Fruit fly (Drosophila melanogaster) whole organism, embryonic: ENCODE results near the gene LeuRS-m.
A peak's percentile ranks its signal among the peaks of the same experiment; 100 is the strongest.

Experiments
- Atf-2 ChIP-seq: fragments of 200-800 bp; sonication (Bioruptor generic); optimal IDR thresholded peaks from 2 replicates; lab custom pipeline; 2016; ENCODE audit warnings: missing biosample characterization, missing genetic modification characterization
- CG10543 ChIP-seq: fragments of 200-800 bp; sonication (Bioruptor generic); optimal IDR thresholded peaks from 3 replicates; lab custom pipeline; 2017; ENCODE audit warnings: missing biosample characterization, mild to moderate bottlenecking, missing genetic modification characterization, moderate library complexity
- CG10959 ChIP-seq: fragments of 200-800 bp; sonication (Bioruptor generic); IDR thresholded peaks from 2 replicates; pipeline ENCODE4 v1.3.6; 2022; ENCODE audit warnings: missing biosample characterization, missing genetic modification characterization
- CG11560 ChIP-seq: fragments of 200-800 bp; sonication (Bioruptor generic); IDR thresholded peaks from 3 replicates; pipeline ENCODE4 v1.3.6; 2022; ENCODE audit warnings: missing biosample characterization, missing genetic modification characterization
- CG12155 ChIP-seq: fragments of 200-800 bp; sonication (Bioruptor generic); optimal IDR thresholded peaks from 3 replicates; lab custom pipeline; 2016; ENCODE audit warnings: missing biosample characterization, missing genetic modification characterization
- CG12236 ChIP-seq: fragments of 200-800 bp; sonication (Bioruptor generic); optimal IDR thresholded peaks from 2 replicates; lab custom pipeline; 2016; ENCODE audit warnings: missing biosample characterization, missing genetic modification characterization
- CG15479 ChIP-seq: fragments of 200-800 bp; sonication (Bioruptor generic); optimal IDR thresholded peaks from 3 replicates; lab custom pipeline; 2019; ENCODE audit warnings: missing biosample characterization, mild to moderate bottlenecking, missing genetic modification characterization, moderate library complexity
- CG1602 ChIP-seq: fragments of 200-800 bp; sonication (Bioruptor generic); optimal IDR thresholded peaks from 3 replicates; lab custom pipeline; 2016; ENCODE audit warnings: missing biosample characterization, missing genetic modification characterization
- CG1832 ChIP-seq: fragments of 200-800 bp; sonication (Bioruptor generic); optimal IDR thresholded peaks from 2 replicates; lab custom pipeline; 2017; ENCODE audit warnings: missing biosample characterization, mild to moderate bottlenecking, missing genetic modification characterization, inconsistent platforms
- CG18599 ChIP-seq: fragments of 200-800 bp; sonication (Bioruptor generic); optimal IDR thresholded peaks from 3 replicates; lab custom pipeline; 2017; ENCODE audit warnings: missing biosample characterization, missing genetic modification characterization, mild to moderate bottlenecking, moderate library complexity, missing genetic modification reagents
- CG2678 ChIP-seq: fragments of 200-800 bp; sonication (Bioruptor generic); optimal IDR thresholded peaks from 3 replicates; lab custom pipeline; 2019; ENCODE audit warnings: missing biosample characterization, mild to moderate bottlenecking, missing genetic modification characterization, moderate library complexity
- CG32532 ChIP-seq: fragments of 200-800 bp; sonication (Bioruptor generic); IDR thresholded peaks from 2 replicates; pipeline ENCODE4 v1.3.6; 2022; ENCODE audit warnings: missing biosample characterization, missing genetic modification characterization
- CG3726 ChIP-seq: fragments of 200-800 bp; sonication (Bioruptor generic); IDR thresholded peaks from 3 replicates; pipeline ENCODE4, ENCODE4 v1.3.6; 2022; ENCODE audit warnings: missing biosample characterization, missing genetic modification characterization
- CG8359 ChIP-seq: fragments of 200-800 bp; sonication (Bioruptor generic); optimal IDR thresholded peaks from 2 replicates; lab custom pipeline; 2017; ENCODE audit warnings: missing biosample characterization, mild to moderate bottlenecking, missing genetic modification characterization, borderline replicate concordance
- CG8478 ChIP-seq: fragments of >200 bp; optimal IDR thresholded peaks from 2 replicates; lab custom pipeline; 2018
- CG8765 ChIP-seq: fragments of 200-800 bp; sonication (Bioruptor generic); IDR thresholded peaks from 2 replicates; pipeline ENCODE4 v1.3.6; 2022; ENCODE audit warnings: missing biosample characterization, missing genetic modification characterization
- CkIIα-i1 ChIP-seq: fragments of 200-800 bp; sonication (Bioruptor generic); IDR thresholded peaks from 2 replicates; pipeline ENCODE4 v1.3.6; 2022; ENCODE audit warnings: missing biosample characterization, missing genetic modification characterization
- Dref ChIP-seq: fragments of 200-800 bp; sonication (Bioruptor generic); IDR thresholded peaks from 2 replicates; pipeline ENCODE4 v1.3.6; 2022; ENCODE audit warnings: missing biosample characterization, missing genetic modification characterization
- Eip74EF ChIP-seq, 2 experiments: fragments of 200-800 bp in 1 of 2; fragments of >200 bp in 1 of 2; sonication (Bioruptor generic) in 1 of 2; optimal IDR thresholded peaks; 2 replicates each; lab custom pipeline; 2017 to 2019; ENCODE audit warnings: missing biosample characterization in 2 of 2, missing genetic modification characterization in 2 of 2, mild to moderate bottlenecking in 1 of 2, moderate library complexity in 1 of 2
- HLH54F ChIP-seq: fragments of 200-800 bp; sonication (Bioruptor generic); optimal IDR thresholded peaks from 3 replicates; lab custom pipeline; 2016; ENCODE audit warnings: missing biosample characterization, missing genetic modification characterization
- Hey ChIP-seq: fragments of 200-800 bp; sonication (Bioruptor generic); optimal IDR thresholded peaks from 3 replicates; lab custom pipeline; 2018; ENCODE audit warnings: missing biosample characterization, mild to moderate bottlenecking, missing genetic modification characterization
- Hmx ChIP-seq: fragments of 200-800 bp; sonication (Bioruptor generic); optimal IDR thresholded peaks from 2 replicates; lab custom pipeline; 2016; ENCODE audit warnings: missing biosample characterization, missing genetic modification characterization
- Hr51 ChIP-seq, 2 experiments: fragments of 200-800 bp; sonication (Bioruptor generic); optimal IDR thresholded peaks; 2 replicates in 1 of 2; 3 replicates in 1 of 2; lab custom pipeline; 2016 to 2018; ENCODE audit warnings: missing biosample characterization in 2 of 2, missing genetic modification characterization in 2 of 2, mild to moderate bottlenecking in 1 of 2, moderate library complexity in 1 of 2
- Jarid2 ChIP-seq: fragments of 200-800 bp; sonication (Bioruptor generic); optimal IDR thresholded peaks from 3 replicates; lab custom pipeline; 2017; ENCODE audit warnings: mild to moderate bottlenecking, missing biosample characterization, missing genetic modification reagents, missing genetic modification characterization
- Lpt ChIP-seq: fragments of >200 bp; optimal IDR thresholded peaks from 2 replicates; lab custom pipeline; 2018; ENCODE audit warnings: missing biosample characterization, missing genetic modification characterization
- NFAT ChIP-seq: fragments of 200-800 bp; sonication (Bioruptor generic); IDR thresholded peaks from 2 replicates; pipeline ENCODE4 v1.3.6; 2022; ENCODE audit warnings: missing biosample characterization, missing genetic modification characterization
- Nf-YB ChIP-seq: fragments of 200-800 bp; sonication (Bioruptor generic); optimal IDR thresholded peaks from 3 replicates; lab custom pipeline; 2019; ENCODE audit warnings: missing biosample characterization, mild to moderate bottlenecking, missing genetic modification characterization, moderate library complexity
- Nf-YC ChIP-seq: fragments of 200-800 bp; optimal IDR thresholded peaks from 3 replicates; lab custom pipeline; 2019; ENCODE audit warnings: missing biosample characterization, mild to moderate bottlenecking, missing genetic modification characterization, moderate library complexity
- Trl ChIP-seq, 3 experiments: fragments of >200 bp in 2 of 3; fragments of 200-800 bp in 1 of 3; sonication (Bioruptor generic) in 1 of 3; optimal IDR thresholded peaks; 2 replicates in 1 of 3; 3 replicates in 2 of 3; lab custom pipeline; 2016 to 2017; ENCODE audit warnings: missing biosample characterization in 1 of 3, missing genetic modification characterization in 1 of 3
- Xrp1 ChIP-seq: fragments of 200-800 bp; sonication (Bioruptor generic); IDR thresholded peaks from 2 replicates; pipeline ENCODE4 v1.3.6; 2022; ENCODE audit warnings: missing biosample characterization, missing genetic modification characterization
- az2 ChIP-seq: fragments of 200-800 bp; sonication (Bioruptor generic); optimal IDR thresholded peaks from 3 replicates; lab custom pipeline; 2016; ENCODE audit warnings: missing biosample characterization, missing genetic modification characterization
- cg ChIP-seq: fragments of 200-800 bp; sonication (Bioruptor generic); optimal IDR thresholded peaks from 3 replicates; lab custom pipeline; 2019; ENCODE audit warnings: missing biosample characterization, mild to moderate bottlenecking, missing genetic modification characterization, moderate library complexity
- chn ChIP-seq: fragments of 200-800 bp; sonication (Bioruptor generic); optimal IDR thresholded peaks from 2 replicates; lab custom pipeline; 2016; ENCODE audit warnings: missing biosample characterization, missing genetic modification characterization
- fd64A ChIP-seq: fragments of 200-800 bp; sonication (Bioruptor generic); optimal IDR thresholded peaks from 3 replicates; lab custom pipeline; 2018; ENCODE audit warnings: missing biosample characterization, mild to moderate bottlenecking, missing genetic modification characterization
- gt ChIP-seq: fragments of 200-800 bp; sonication (Bioruptor generic); IDR thresholded peaks from 2 replicates; pipeline ENCODE4 v1.3.6; 2022; ENCODE audit warnings: missing biosample characterization, missing genetic modification characterization
- insv ChIP-seq, 2 experiments: fragments of 200-800 bp; sonication (Bioruptor generic); optimal IDR thresholded peaks; 3 replicates each; lab custom pipeline; 2016 to 2018; ENCODE audit warnings: missing biosample characterization in 2 of 2, missing genetic modification characterization in 2 of 2
- lola ChIP-seq, 3 experiments: fragments of >200 bp in 2 of 3; fragments of 200-800 bp in 1 of 3; sonication (Bioruptor generic) in 1 of 3; optimal IDR thresholded peaks; 2 replicates each; lab custom pipeline; 2017 to 2019; ENCODE audit warnings: missing biosample characterization in 3 of 3, missing genetic modification characterization in 3 of 3, mild to moderate bottlenecking in 1 of 3, moderate library complexity in 1 of 3
- luna ChIP-seq: fragments of 200-800 bp; sonication (Bioruptor generic); optimal IDR thresholded peaks from 2 replicates; lab custom pipeline; 2016; ENCODE audit warnings: missing biosample characterization, missing genetic modification characterization
- onecut ChIP-seq: fragments of 200-800 bp; sonication (Bioruptor generic); IDR thresholded peaks from 2 replicates; pipeline ENCODE4 v1.3.6; 2022; ENCODE audit warnings: missing biosample characterization, missing genetic modification characterization
- row ChIP-seq: fragments of 200-800 bp; sonication (Bioruptor generic); IDR thresholded peaks from 3 replicates; pipeline ENCODE4 v1.3.6; 2022; ENCODE audit warnings: missing biosample characterization, missing genetic modification characterization
- tll ChIP-seq, 2 experiments: fragments of 200-800 bp in 1 of 2; fragments of >200 bp in 1 of 2; sonication (Bioruptor generic) in 1 of 2; optimal IDR thresholded peaks; 2 replicates each; lab custom pipeline; 2017 to 2019; ENCODE audit warnings: missing biosample characterization in 2 of 2, missing genetic modification characterization in 2 of 2, mild to moderate bottlenecking in 1 of 2, moderate library complexity in 1 of 2
- twi ChIP-seq: fragments of 200-800 bp; optimal IDR thresholded peaks from 2 replicates; lab custom pipeline; 2019; ENCODE audit warnings: missing biosample characterization, mild to moderate bottlenecking, missing genetic modification characterization, moderate library complexity
- wek ChIP-seq: fragments of 200-800 bp; sonication (Bioruptor generic); optimal IDR thresholded peaks from 3 replicates; lab custom pipeline; 2018; ENCODE audit warnings: missing biosample characterization, mild to moderate bottlenecking, missing genetic modification characterization, moderate library complexity
- zen ChIP-seq: fragments of 200-800 bp; sonication (Bioruptor generic); optimal IDR thresholded peaks from 3 replicates; lab custom pipeline; 2018; ENCODE audit warnings: missing biosample characterization, mild to moderate bottlenecking, missing genetic modification characterization, moderate library complexity

Gene LeuRS-m

dm6 chr3L:4840039-4840939 is 14.6 kb downstream of the LeuRS-m start, which contains the start of gene CG13707 (continued):
- TF ChIP-seq fd64A (GFP tag; lab: Kevin White, UChicago) (peak; percentile 17), CG3726 (GFP tag; lab: Robert Waterston, UW) (no peak), Dref (0 out of 2 replicates have a peak, but pooled peaks have one; percentile 17), Jarid2 (GFP tag; lab: Kevin White, UChicago) (peak; percentile 56)
- TF ChIP-seq, all 482 proteins: peak for 36

dm6 chr3L:4842710-4843109 is 17.1 kb downstream of the LeuRS-m start:
- TF ChIP-seq CkIIα-i1 (no peak), CG1602 (GFP tag; lab: Kevin White, UChicago) (no peak), chn (GFP tag; lab: Kevin White, UChicago) (no peak), Hey (peak; percentile 22), onecut (GFP tag; lab: Robert Waterston, UW) (no peak), Lpt (no peak), CG8359 (GFP tag; lab: Kevin White, UChicago) (no peak), CG1832 (GFP tag; lab: Kevin White, UChicago) (peak; percentile 27), CG8478 (peak; percentile 65), CG12155 (GFP tag; lab: Kevin White, UChicago) (no peak), Atf-2 (GFP tag; lab: Kevin White, UChicago) (no peak), CG15479 (GFP tag; lab: Kevin White, UChicago) (peak; percentile 14), cg (GFP tag; lab: Kevin White, UChicago) (peak; percentile 45), lola (GFP tag; optimal IDR thresholded peaks at IDR 0.05; lab: Kevin White, UChicago) (no peak), insv (GFP tag; optimal IDR thresholded peaks at IDR 0.05; lab: Kevin White, UChicago) (no peak), az2 (no peak), CG11560 (tag; lab: Robert Waterston, UW) (no peak), Nf-YC (tag; lab: Kevin White, UChicago) (peak; percentile 63), tll (GFP tag; optimal IDR thresholded peaks at IDR 0.05; lab: Kevin White, UChicago) (peak in 1 of 2 experiments; percentile 47), twi (peak; percentile 61), zen (tag; lab: Kevin White, UChicago) (peak; percentile 23), gt (GFP tag; lab: Robert Waterston, UW) (no peak)
- TF ChIP-seq, all 482 proteins: peak for 9

dm6 chr3L:4843428-4843827 is 17.8 kb downstream of the LeuRS-m start:
- no peak for TF ChIP-seq CG12236 (GFP tag; lab: Kevin White, UChicago)
- TF ChIP-seq luna (GFP tag; lab: Kevin White, UChicago): no peak
- TF ChIP-seq wek (GFP tag; lab: Kevin White, UChicago): no peak
- TF ChIP-seq NFAT: 0 out of 2 replicates have a peak, but pooled peaks have one; percentile 19
- peak; percentile 84 for TF ChIP-seq Nf-YB (GFP tag; lab: Kevin White, UChicago)
- no peak for TF ChIP-seq CG10543 (GFP tag; lab: Kevin White, UChicago)
- peak; percentile 84 for TF ChIP-seq Nf-YC (tag; lab: Kevin White, UChicago)
- peak; percentile 52 for TF ChIP-seq Hey
- TF ChIP-seq CG8765 (GFP tag; lab: Robert Waterston, UW): 0 out of 2 replicates have a peak, but pooled peaks have one; percentile 28

dm6 chr3L:4844792-4845191 is 19.1 kb downstream of the LeuRS-m start:
- TF ChIP-seq Eip74EF (GFP tag; optimal IDR thresholded peaks at IDR 0.05; lab: Kevin White, UChicago): no peak
- TF ChIP-seq Hr51 (GFP tag; optimal IDR thresholded peaks at IDR 0.05; lab: Kevin White, UChicago): peak in 1 of 2 experiments; percentile 11
- TF ChIP-seq CG10959 (GFP tag; lab: Robert Waterston, UW): no peak
- 0 out of 2 replicates have a peak, but pooled peaks have one; percentile 5 for TF ChIP-seq CG32532 (GFP tag; lab: Robert Waterston, UW)
- peak; percentile 58 for TF ChIP-seq CG18599 (GFP tag; lab: Kevin White, UChicago)
- TF ChIP-seq CG2678 (tag; lab: Kevin White, UChicago): peak; percentile 23
- TF ChIP-seq Trl (optimal IDR thresholded peaks at IDR 0.05; lab: Kevin White, UChicago): no peak
- no peak for TF ChIP-seq Trl (GFP tag; optimal IDR thresholded peaks at IDR 0.05; lab: Kevin White, UChicago)
- TF ChIP-seq row: peak; percentile 41; the same call in 2 of the 3 replicates
- TF ChIP-seq Xrp1: no peak
- no peak for TF ChIP-seq Hmx (GFP tag; lab: Kevin White, UChicago)
- TF ChIP-seq HLH54F (GFP tag; lab: Kevin White, UChicago): no peak
